Worm (Caenorhabditis elegans) whole organism, L4/young adult: ENCODE data around the gene srh-255.

Experiments used
- W03F9.2 ChIP-seq: fragments of 150-350 bp; optimal IDR thresholded peaks from 2 replicates; lab custom pipeline; 2014; ENCODE audit warnings: missing biosample characterization, missing genetic modification characterization
- dao-5 ChIP-seq: sonication (generic microtip); optimal IDR thresholded peaks from 2 replicates; lab custom pipeline; 2016; ENCODE audit warnings: missing genotype, missing genetic modification characterization, moderate library complexity, missing compliant biosample characterization
- him-1 ChIP-seq: sonication (generic microtip); optimal IDR thresholded peaks from 2 replicates; lab custom pipeline; 2016; ENCODE audit warnings: missing genotype, missing genetic modification reagents, missing genetic modification characterization, missing compliant biosample characterization

- TF ChIP-seq W03F9.2 (tag; lab: Kevin White, UChicago) (no peak), him-1 (tag; lab: Kevin White, UChicago) (no peak), dao-5 (tag; lab: Kevin White, UChicago) (no peak)
Measured at ce11 chrV:17019690-17020089, 45.1 kb upstream of the srh-255 start, which contains the start of gene F49H6.17.
